Fruit fly (Drosophila melanogaster): ENCODE results near the gene Elp6.

- TF ChIP-seq Lpt (GFP tag; optimal IDR thresholded peaks at IDR 0.05) (no peak), topi (GFP tag; optimal IDR thresholded peaks at IDR 0.05) (no peak), CG3919 (GFP tag; optimal IDR thresholded peaks at IDR 0.05) (no peak), CG11762 (GFP tag; optimal IDR thresholded peaks at IDR 0.05; ENCODE audit: insufficient read depth) (no peak), CG6163 (GFP tag; IDR thresholded peaks at IDR 0.05) (no peak), Sox102F (GFP tag; optimal IDR thresholded peaks at IDR 0.05) (no peak), CG34406 (GFP tag; optimal IDR thresholded peaks at IDR 0.05) (no peak), CG6792 (GFP tag; optimal IDR thresholded peaks at IDR 0.05) (no peak), Smox (GFP tag; optimal IDR thresholded peaks at IDR 0.05) (no peak), Ets96B (tag; optimal IDR thresholded peaks at IDR 0.05) (no peak)
These were observed 30.3 kb upstream of the Elp6 start, which contains the start of gene CG14374 for dm6 chr3R:13397040-13397439.
